Worm (Caenorhabditis elegans): Measurements from ENCODE around the gene ears-2.

ears-2 gene

DNA sequence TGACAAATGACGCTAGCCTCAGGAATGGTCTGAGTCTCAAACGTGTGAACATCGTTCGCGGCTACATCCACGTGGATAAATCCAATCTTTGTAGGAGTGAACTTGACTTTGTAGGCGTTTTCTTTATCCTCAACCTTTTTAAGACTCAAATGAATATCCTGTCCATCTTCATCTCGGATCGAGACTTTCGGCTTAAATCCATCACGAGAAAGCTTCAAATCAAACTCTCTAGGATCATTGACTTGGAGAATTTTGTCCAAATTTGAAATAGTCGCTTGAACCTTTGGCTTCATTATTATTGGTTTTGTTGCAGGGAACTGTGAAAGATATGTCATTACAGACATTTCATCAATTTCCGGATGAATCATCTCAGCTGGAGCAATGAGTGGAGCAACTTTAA lies 16.3 kb downstream of the ears-2 start:
- no peak for TF ChIP-seq him-1 (tag; optimal IDR thresholded peaks at IDR 0.05)
- TF ChIP-seq dao-5 (tag; optimal IDR thresholded peaks at IDR 0.05): no peak
- no peak for TF ChIP-seq W03F9.2 (tag; optimal IDR thresholded peaks at IDR 0.05)

DNA sequence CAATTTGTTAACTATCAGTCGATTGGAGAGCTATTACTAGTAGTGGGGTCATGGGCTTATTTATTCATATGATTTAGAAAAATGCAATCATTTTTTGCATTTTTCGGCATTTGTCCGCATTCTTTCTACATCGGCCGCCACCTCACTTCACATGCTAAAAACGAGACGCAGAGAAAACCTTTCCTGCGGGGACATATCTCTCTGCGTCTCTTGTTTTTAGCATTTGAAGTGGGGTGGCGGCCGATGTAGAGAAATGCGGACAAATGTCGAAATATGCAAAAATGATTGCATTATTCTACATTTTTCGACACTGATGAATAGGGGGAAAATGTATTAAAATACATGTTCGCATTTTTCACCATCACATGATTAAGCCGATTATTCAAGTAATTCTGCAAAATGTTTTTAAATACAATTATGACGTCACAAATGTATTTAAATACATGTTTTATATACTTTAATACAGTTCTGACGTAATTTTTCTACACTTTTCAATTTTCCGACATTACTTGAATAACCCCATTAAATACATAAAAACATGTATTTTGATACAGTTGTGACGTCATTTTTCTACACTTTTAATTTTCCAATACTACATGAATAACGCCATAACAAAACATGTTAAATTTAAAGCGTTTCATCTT lies 18.0 kb downstream of the ears-2 start:
- no peak for TF ChIP-seq dao-5 (tag; optimal IDR thresholded peaks at IDR 0.05)
- no peak for TF ChIP-seq him-1 (tag; optimal IDR thresholded peaks at IDR 0.05)
- no peak for TF ChIP-seq W03F9.2 (tag; optimal IDR thresholded peaks at IDR 0.05)

DNA sequence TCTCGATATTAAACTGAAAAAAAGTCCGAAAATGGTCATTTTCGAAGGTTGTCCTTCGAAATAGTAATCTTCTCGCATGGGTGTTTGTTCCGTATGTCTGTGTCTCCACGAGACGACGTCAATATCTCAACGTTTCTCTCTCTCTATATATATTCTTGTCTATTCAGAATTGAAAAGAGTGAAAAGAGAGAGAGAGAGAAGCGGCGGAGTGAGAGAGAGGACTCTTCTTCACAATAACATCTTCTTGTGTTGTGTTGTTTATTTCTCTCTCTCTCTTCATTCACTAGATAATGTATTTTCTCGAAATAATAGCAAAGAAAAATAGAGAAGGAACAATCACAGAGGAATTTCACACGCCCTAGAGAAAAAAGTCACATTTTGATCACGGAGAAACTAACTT lies 23.9 kb downstream of the ears-2 start:
- TF ChIP-seq dao-5 (tag; optimal IDR thresholded peaks at IDR 0.05) (no peak), W03F9.2 (tag; optimal IDR thresholded peaks at IDR 0.05) (no peak), him-1 (tag; optimal IDR thresholded peaks at IDR 0.05) (no peak)

DNA sequence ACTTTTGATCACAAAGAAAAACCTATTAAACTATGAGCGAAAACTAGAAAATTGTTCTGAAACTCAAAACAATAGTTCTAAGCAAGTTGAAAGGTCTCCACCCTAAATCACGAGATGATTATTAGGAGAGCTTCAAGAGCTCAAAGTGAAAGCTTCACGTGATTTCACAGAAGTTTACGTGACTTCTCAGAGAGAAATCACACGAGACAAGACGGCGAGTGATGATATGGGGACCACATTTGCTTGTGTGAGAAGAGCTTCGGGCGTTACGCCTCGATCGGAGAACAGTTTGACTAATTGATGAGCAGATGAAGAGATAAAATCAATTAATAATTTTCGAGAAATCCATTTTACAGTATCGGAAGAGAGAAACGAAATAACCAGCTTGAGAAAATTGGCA lies 25.3 kb downstream of the ears-2 start:
- no peak for TF ChIP-seq dao-5 (tag; optimal IDR thresholded peaks at IDR 0.05)
- TF ChIP-seq him-1 (tag; optimal IDR thresholded peaks at IDR 0.05): no peak
- no peak for TF ChIP-seq W03F9.2 (tag; optimal IDR thresholded peaks at IDR 0.05)

DNA sequence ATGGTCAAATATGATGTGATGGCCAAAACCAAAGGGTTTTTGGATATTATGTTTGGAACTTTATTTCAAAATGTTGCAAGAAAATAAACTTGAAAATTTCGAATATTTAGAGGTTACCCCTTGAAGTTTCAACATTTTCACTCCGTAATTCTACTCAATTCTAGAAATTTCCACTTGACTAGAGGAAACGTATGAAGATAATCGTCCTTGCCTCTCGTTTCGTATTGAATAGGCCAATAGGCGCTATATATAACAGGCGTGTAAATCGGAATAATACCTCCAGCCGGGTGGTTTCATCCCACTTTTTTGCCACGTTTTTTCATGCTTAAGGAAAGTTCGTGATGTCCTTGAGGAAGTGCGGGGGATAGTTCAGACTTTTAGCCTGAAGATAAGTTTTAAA lies 47.0 kb downstream of the ears-2 start:
- no peak for TF ChIP-seq W03F9.2 (tag; optimal IDR thresholded peaks at IDR 0.05)
- TF ChIP-seq dao-5 (tag; optimal IDR thresholded peaks at IDR 0.05): no peak
- TF ChIP-seq him-1 (tag; optimal IDR thresholded peaks at IDR 0.05): no peak

ce11 chrIV:339508-339907 lies 50.8 kb downstream of the ears-2 start, which contains the start of gene cdh-8:
Gene cdh-8 (plus strand): TSS chrIV:339808.
- TF ChIP-seq dao-5 (tag; optimal IDR thresholded peaks at IDR 0.05): no peak
- no peak for TF ChIP-seq him-1 (tag; optimal IDR thresholded peaks at IDR 0.05)
- TF ChIP-seq W03F9.2 (tag; optimal IDR thresholded peaks at IDR 0.05): no peak

All from whole organism, L4/young adult.